Fruit fly (Drosophila melanogaster) whole organism, embryonic: ENCODE results near the gene slpr.
A peak's percentile ranks its signal among the peaks of the same experiment; 100 is the strongest.

Experiments used
- Abd-B ChIP-seq: fragments of 200-800 bp; sonication (Bioruptor generic); optimal IDR thresholded peaks from 2 replicates; lab custom pipeline; 2018; ENCODE audit warnings: missing biosample characterization, mild to moderate bottlenecking, missing genetic modification characterization, moderate library complexity
- Bdp1 ChIP-seq: fragments of 200-800 bp; sonication (Bioruptor generic); optimal IDR thresholded peaks from 3 replicates; lab custom pipeline; 2016; ENCODE audit warnings: missing biosample characterization, missing genetic modification characterization
- CG10959 ChIP-seq: fragments of 200-800 bp; sonication (Bioruptor generic); IDR thresholded peaks from 2 replicates; pipeline ENCODE4 v1.3.6; 2022; ENCODE audit warnings: missing biosample characterization, missing genetic modification characterization
- CG12071 ChIP-seq: fragments of 200-800 bp; sonication (Bioruptor generic); optimal IDR thresholded peaks from 3 replicates; lab custom pipeline; 2018; ENCODE audit warnings: missing biosample characterization, mild to moderate bottlenecking, missing genetic modification characterization
- CG12104 ChIP-seq: fragments of 200-800 bp; sonication (Bioruptor generic); optimal IDR thresholded peaks from 3 replicates; lab custom pipeline; 2016; ENCODE audit warnings: missing biosample characterization, missing genetic modification characterization
- CG12236 ChIP-seq: fragments of 200-800 bp; sonication (Bioruptor generic); optimal IDR thresholded peaks from 2 replicates; lab custom pipeline; 2016; ENCODE audit warnings: missing biosample characterization, missing genetic modification characterization
- CG13296 ChIP-seq: fragments of 200-800 bp; sonication (Bioruptor generic); optimal IDR thresholded peaks from 3 replicates; lab custom pipeline; 2018; ENCODE audit warnings: missing biosample characterization, mild to moderate bottlenecking, missing genetic modification characterization
- CG14050 ChIP-seq: fragments of 200-800 bp; sonication (Bioruptor generic); IDR thresholded peaks from 3 replicates; pipeline ENCODE4 v1.3.6; 2022; ENCODE audit warnings: missing biosample characterization, missing genetic modification characterization
- CG1529 ChIP-seq: fragments of 200-800 bp; sonication (Bioruptor generic); optimal IDR thresholded peaks from 3 replicates; lab custom pipeline; 2018; ENCODE audit warnings: missing biosample characterization, missing genetic modification characterization
- CG18011 ChIP-seq: fragments of 200-800 bp; sonication (Bioruptor generic); optimal IDR thresholded peaks from 2 replicates; lab custom pipeline; 2017; ENCODE audit warnings: missing biosample characterization, missing genetic modification characterization, mild to moderate bottlenecking, moderate library complexity, missing genotype
- CG18476 ChIP-seq: fragments of 200-800 bp; sonication (Bioruptor generic); optimal IDR thresholded peaks from 2 replicates; lab custom pipeline; 2016; ENCODE audit warnings: missing biosample characterization, mild to moderate bottlenecking, missing genetic modification characterization
- CG2678 ChIP-seq: fragments of 200-800 bp; sonication (Bioruptor generic); optimal IDR thresholded peaks from 3 replicates; lab custom pipeline; 2019; ENCODE audit warnings: missing biosample characterization, mild to moderate bottlenecking, missing genetic modification characterization, moderate library complexity
- CG31365 ChIP-seq: fragments of 200-800 bp; sonication (Bioruptor generic); optimal IDR thresholded peaks from 2 replicates; lab custom pipeline; 2018; ENCODE audit warnings: missing biosample characterization, mild to moderate bottlenecking, missing genetic modification characterization
- CG4730 ChIP-seq: fragments of 200-800 bp; sonication (Bioruptor generic); IDR thresholded peaks from 2 replicates; pipeline ENCODE4 v1.3.6; 2022; ENCODE audit warnings: missing biosample characterization, missing genetic modification characterization
- CG6854 ChIP-seq: fragments of 200-800 bp; sonication (Bioruptor generic); optimal IDR thresholded peaks from 3 replicates; lab custom pipeline; 2017; ENCODE audit warnings: missing biosample characterization, mild to moderate bottlenecking, missing genetic modification characterization
- CG7357 ChIP-seq: fragments of 200-800 bp; sonication (Bioruptor generic); IDR thresholded peaks from 3 replicates; pipeline ENCODE4 v1.3.6; 2022; ENCODE audit warnings: missing biosample characterization, missing genetic modification characterization
- CG7372 ChIP-seq: fragments of 200-800 bp; sonication (Bioruptor generic); IDR thresholded peaks from 2 replicates; pipeline ENCODE4 v1.3.6; 2022; ENCODE audit warnings: missing biosample characterization, missing genetic modification characterization
- CG8388 ChIP-seq: fragments of 200-800 bp; sonication (Bioruptor generic); optimal IDR thresholded peaks from 2 replicates; lab custom pipeline; 2019; ENCODE audit warnings: missing biosample characterization, mild to moderate bottlenecking, missing genetic modification characterization, moderate library complexity
- CG9932 ChIP-seq: fragments of 200-800 bp; sonication (Bioruptor generic); IDR thresholded peaks from 2 replicates; pipeline ENCODE4 v1.3.6; 2022; ENCODE audit warnings: missing biosample characterization, missing genetic modification characterization
- Camta ChIP-seq: fragments of 200-800 bp; sonication (Bioruptor generic); optimal IDR thresholded peaks from 2 replicates; lab custom pipeline; 2016; ENCODE audit warnings: missing biosample characterization, missing genetic modification characterization
- Dfd ChIP-seq, 2 experiments: fragments of >200 bp; optimal IDR thresholded peaks; 2 replicates each; lab custom pipeline; 2017; ENCODE audit warnings: missing biosample characterization in 2 of 2, missing genetic modification characterization in 2 of 2
- Dll ChIP-seq: fragments of 200-800 bp; sonication (Bioruptor generic); IDR thresholded peaks from 4 replicates; pipeline ENCODE4 v1.3.6; 2022; ENCODE audit warnings: missing biosample characterization, missing genetic modification characterization; ENCODE audit not compliant: partially characterized antibody
- E2f1 ChIP-seq: fragments of 200-800 bp; sonication (Bioruptor generic); IDR thresholded peaks from 2 replicates; pipeline ENCODE4 v1.3.6; 2022; ENCODE audit warnings: missing biosample characterization, missing genetic modification characterization
- GATAe ChIP-seq: fragments of 200-800 bp; sonication (Bioruptor generic); conservative IDR thresholded peaks from 2 replicates; pipeline ENCODE4 v1.3.6; 2022; ENCODE audit warnings: missing biosample characterization, missing genetic modification characterization
- HLHmδ ChIP-seq: fragments of 200-800 bp; sonication (Bioruptor generic); optimal IDR thresholded peaks from 2 replicates; lab custom pipeline; 2018; ENCODE audit warnings: missing biosample characterization, mild to moderate bottlenecking, missing genetic modification characterization, moderate library complexity
- Hr3 ChIP-seq: fragments of 200-800 bp; sonication (Bioruptor generic); optimal IDR thresholded peaks from 3 replicates; lab custom pipeline; 2016; ENCODE audit warnings: missing biosample characterization, missing genetic modification characterization
- MBD-R2 ChIP-seq: fragments of 200-800 bp; sonication (Bioruptor generic); IDR thresholded peaks from 2 replicates; pipeline ENCODE4 v1.3.6; 2022; ENCODE audit warnings: missing biosample characterization, missing genetic modification characterization
- MESR4 ChIP-seq: fragments of 200-800 bp; sonication (Bioruptor generic); optimal IDR thresholded peaks from 2 replicates; lab custom pipeline; 2018; ENCODE audit warnings: missing biosample characterization, mild to moderate bottlenecking, missing genetic modification characterization, moderate library complexity
- Max ChIP-seq: fragments of 200-800 bp; sonication (Bioruptor generic); optimal IDR thresholded peaks from 2 replicates; lab custom pipeline; 2016; ENCODE audit warnings: missing biosample characterization, mild to moderate bottlenecking, missing genetic modification characterization
- Med ChIP-seq: fragments of 200-800 bp; sonication (Bioruptor generic); peaks from one replicate; lab custom pipeline; 2016; ENCODE audit warnings: missing biosample characterization, missing genetic modification characterization, mild to moderate bottlenecking, inconsistent platforms, moderate library complexity
- Poxn ChIP-seq: fragments of 200-800 bp; sonication (Bioruptor generic); IDR thresholded peaks from 2 replicates; pipeline ENCODE4 v1.3.6; 2022; ENCODE audit warnings: missing biosample characterization, missing genetic modification characterization
- Ptx1 ChIP-seq: fragments of 200-800 bp; sonication (Bioruptor generic); IDR thresholded peaks from 2 replicates; pipeline ENCODE4 v1.3.6; 2022; ENCODE audit warnings: missing biosample characterization, missing genetic modification characterization
- bab2 ChIP-seq: fragments of 200-800 bp; sonication (Bioruptor generic); optimal IDR thresholded peaks from 2 replicates; lab custom pipeline; 2016; ENCODE audit warnings: missing biosample characterization, missing genetic modification characterization
- crol ChIP-seq: fragments of 200-800 bp; sonication (Bioruptor generic); IDR thresholded peaks from 2 replicates; pipeline ENCODE4 v1.3.6; 2022; ENCODE audit warnings: missing biosample characterization, missing genetic modification characterization
- exex ChIP-seq: fragments of 200-800 bp; sonication (Bioruptor generic); optimal IDR thresholded peaks from 4 replicates; lab custom pipeline; 2018; ENCODE audit warnings: missing biosample characterization, mild to moderate bottlenecking, missing genetic modification characterization, moderate library complexity
- ham ChIP-seq: fragments of 200-800 bp; sonication (Bioruptor generic); IDR thresholded peaks from 2 replicates; pipeline ENCODE4 v1.3.6; 2022; ENCODE audit warnings: missing biosample characterization, missing genetic modification characterization
- hbn ChIP-seq: fragments of 200-800 bp; sonication (Bioruptor generic); IDR thresholded peaks from 2 replicates; pipeline ENCODE4 v1.3.6; 2022; ENCODE audit warnings: missing biosample characterization, missing genetic modification characterization; ENCODE audit not compliant: partially characterized antibody
- jumu ChIP-seq: fragments of 200-800 bp; sonication (Bioruptor generic); optimal IDR thresholded peaks from 3 replicates; lab custom pipeline; 2016; ENCODE audit warnings: missing biosample characterization, missing genetic modification characterization
- lab ChIP-seq: fragments of 200-800 bp; sonication (Bioruptor generic); optimal IDR thresholded peaks from 3 replicates; lab custom pipeline; 2017; ENCODE audit warnings: missing biosample characterization, missing genetic modification characterization, mild to moderate bottlenecking, moderate library complexity, missing genetic modification reagents
- nau ChIP-seq: fragments of 200-800 bp; sonication (Bioruptor generic); optimal IDR thresholded peaks from 3 replicates; lab custom pipeline; 2017; ENCODE audit warnings: missing biosample characterization, mild to moderate bottlenecking, missing genetic modification characterization, missing genetic modification reagents
- nerfin-1 ChIP-seq: fragments of 200-800 bp; sonication (Bioruptor generic); optimal IDR thresholded peaks from 3 replicates; lab custom pipeline; 2019; ENCODE audit warnings: missing biosample characterization, mild to moderate bottlenecking, missing genetic modification characterization, moderate library complexity
- nerfin-2 ChIP-seq: fragments of 200-800 bp; sonication (Bioruptor generic); IDR thresholded peaks from 2 replicates; pipeline ENCODE4 v1.3.6; 2022; ENCODE audit warnings: missing biosample characterization, missing genetic modification characterization; ENCODE audit not compliant: partially characterized antibody
- odd ChIP-seq: fragments of 200-800 bp; sonication (Bioruptor generic); optimal IDR thresholded peaks from 2 replicates; lab custom pipeline; 2017; ENCODE audit warnings: missing biosample characterization, mild to moderate bottlenecking, missing genetic modification characterization
- sc ChIP-seq, 3 experiments: fragments of >200 bp in 2 of 3; fragments of 200-800 bp in 1 of 3; sonication (Bioruptor generic) in 1 of 3; optimal IDR thresholded peaks; 2 replicates in 2 of 3; 3 replicates in 1 of 3; lab custom pipeline; 2017; ENCODE audit warnings: mild to moderate bottlenecking in 1 of 3, missing biosample characterization in 1 of 3, missing genetic modification characterization in 1 of 3, missing genetic modification reagents in 1 of 3
- scrt ChIP-seq: fragments of 200-800 bp; sonication (Bioruptor generic); optimal IDR thresholded peaks from 2 replicates; lab custom pipeline; 2018; ENCODE audit warnings: missing biosample characterization, mild to moderate bottlenecking, missing genetic modification characterization, moderate library complexity
- stwl ChIP-seq: fragments of 200-800 bp; sonication (Bioruptor generic); optimal IDR thresholded peaks from 3 replicates; lab custom pipeline; 2018; ENCODE audit warnings: missing biosample characterization, mild to moderate bottlenecking, missing genetic modification characterization, moderate library complexity
- tgo ChIP-seq: fragments of 200-800 bp; sonication (Bioruptor generic); IDR thresholded peaks from 3 replicates; pipeline ENCODE4 v1.3.6; 2022; ENCODE audit warnings: missing biosample characterization, missing genetic modification characterization
- tio ChIP-seq: fragments of 200-800 bp; sonication (Bioruptor generic); optimal IDR thresholded peaks from 2 replicates; lab custom pipeline; 2017; ENCODE audit warnings: missing biosample characterization, missing genetic modification characterization, inconsistent platforms
- trem ChIP-seq: fragments of 200-800 bp; optimal IDR thresholded peaks from 3 replicates; lab custom pipeline; 2019; ENCODE audit warnings: missing biosample characterization, mild to moderate bottlenecking, missing genetic modification characterization, moderate library complexity
- z ChIP-seq: fragments of 200-800 bp; sonication (Bioruptor generic); IDR thresholded peaks from 3 replicates; pipeline ENCODE4 v1.3.6; 2022; ENCODE audit warnings: missing biosample characterization, missing genetic modification characterization

Gene slpr

dm6 chrX:8157294-8157693, 19.7 kb downstream of the slpr start, which contains the start of the genes Traf6 and GIIIspla2 (continued):
- TF ChIP-seq Hr3 (GFP tag; lab: Kevin White, UChicago) (peak; percentile 78), trem (tag; lab: Kevin White, UChicago) (peak; percentile 83), stwl (peak; percentile 94), CG9932 (GFP tag; lab: Robert Waterston, UW) (peak; percentile 85), E2f1 (GFP tag; lab: Robert Waterston, UW) (peak; percentile 81), scrt (no peak), nau (GFP tag; lab: Kevin White, UChicago) (no peak), nerfin-2 (no peak), odd (GFP tag; lab: Kevin White, UChicago) (no peak), jumu (GFP tag; lab: Kevin White, UChicago) (peak; percentile 74), CG10959 (GFP tag; lab: Robert Waterston, UW) (peak; percentile 63), CG7357 (GFP tag; lab: Robert Waterston, UW) (peak; percentile 100), crol (GFP tag; lab: Robert Waterston, UW) (no peak), CG12236 (GFP tag; lab: Kevin White, UChicago) (peak; percentile 11), nerfin-1 (tag; lab: Kevin White, UChicago) (peak; percentile 48), z (GFP tag; lab: Robert Waterston, UW) (no peak), CG2678 (tag; lab: Kevin White, UChicago) (no peak), HLHmδ (GFP tag; lab: Kevin White, UChicago) (no peak), GATAe (peak; percentile 46; the same call in 1 of the 2 replicates), sc (optimal IDR thresholded peaks at IDR 0.05; lab: Kevin White, UChicago) (no peak), sc (GFP tag; optimal IDR thresholded peaks at IDR 0.05; lab: Kevin White, UChicago) (no peak), CG8388 (GFP tag; lab: Kevin White, UChicago) (peak; percentile 79), lab (GFP tag; lab: Kevin White, UChicago) (no peak), CG14050 (peak; percentile 72), exex (tag; lab: Kevin White, UChicago) (no peak), tio (GFP tag; lab: Kevin White, UChicago) (no peak), ham (peak; percentile 33; the same call in 1 of the 2 replicates), CG12071 (GFP tag; lab: Kevin White, UChicago) (peak; percentile 31), CG7372 (GFP tag; lab: Robert Waterston, UW) (peak; percentile 78), Ptx1 (GFP tag; lab: Robert Waterston, UW) (peak; percentile 80), Poxn (GFP tag; lab: Robert Waterston, UW) (peak; percentile 29; the same call in 1 of the 2 replicates), Bdp1 (GFP tag; lab: Kevin White, UChicago) (peak; percentile 74), Med (GFP tag; lab: Kevin White, UChicago) (peak; percentile 96), CG1529 (no peak), Dfd (GFP tag; optimal IDR thresholded peaks at IDR 0.05; lab: Kevin White, UChicago) (no peak), tgo (GFP tag; lab: Robert Waterston, UW) (peak; percentile 74), bab2 (peak; percentile 74), Abd-B (GFP tag; lab: Kevin White, UChicago) (peak; percentile 72), Dll (GFP tag; lab: Robert Waterston, UW) (peak; percentile 46; the same call in 1 of the 4 replicates), CG13296 (peak; percentile 67), CG12104 (GFP tag; lab: Kevin White, UChicago) (peak; percentile 60), Max (GFP tag; lab: Kevin White, UChicago) (peak; percentile 67), MBD-R2 (GFP tag; lab: Robert Waterston, UW) (peak; percentile 95), CG4730 (peak; percentile 44), CG6854 (no peak), CG31365 (tag; lab: Kevin White, UChicago) (no peak), CG18011 (GFP tag; lab: Kevin White, UChicago) (peak; percentile 67), Camta (peak; percentile 63), MESR4 (GFP tag; lab: Kevin White, UChicago) (peak; percentile 57), CG18476 (GFP tag; lab: Kevin White, UChicago) (peak; percentile 79), hbn (GFP tag; lab: Robert Waterston, UW) (no peak)
